Fruit fly (Drosophila melanogaster): Measurements from ENCODE around the gene CG34355.

DNA sequence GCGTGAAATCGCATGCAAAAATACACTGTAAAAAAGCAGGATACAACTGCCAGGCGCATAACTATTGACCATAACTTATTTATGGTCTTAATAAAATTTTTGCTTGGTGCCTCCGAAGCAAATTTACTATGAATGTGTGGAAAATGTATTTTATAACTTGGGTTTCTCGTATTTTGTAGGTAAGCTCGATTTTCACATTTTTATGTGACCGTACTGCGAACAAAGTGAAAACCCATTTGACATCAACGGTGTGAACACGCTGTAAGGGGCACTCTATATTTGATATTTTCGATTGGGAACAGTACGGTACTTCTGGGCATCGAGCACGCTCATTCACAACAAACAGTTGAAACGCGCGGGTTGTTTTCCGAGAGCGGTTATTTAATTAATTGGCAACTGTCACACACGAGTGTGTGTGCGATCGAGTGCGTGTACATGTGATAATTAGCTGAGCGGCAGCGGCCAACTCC lies 22.2 kb upstream of the CG34355 start, which contains the start of the genes Nup98-96 and mbc:
- TF ChIP-seq Fer3 (tag; optimal IDR thresholded peaks at IDR 0.05) (peak; percentile 72), CG6791 (GFP tag; IDR thresholded peaks at IDR 0.05; ENCODE audit: partially characterized antibody) (peak; percentile 59; the same call in 2 of the 3 replicates)

All from whole organism, embryonic.